Worm (Caenorhabditis elegans) whole organism, young adult: Measurements from ENCODE around the gene lys-7.

Experiments
- K12H6.12 ChIP-seq: fragments of 200-800 bp; sonication (Bioruptor generic); optimal IDR thresholded peaks from 2 replicates; lab custom pipeline; 2018; ENCODE audit warnings: mild to moderate bottlenecking, missing genetic modification characterization, missing compliant biosample characterization
- nfyb-1 ChIP-seq: fragments of 200-800 bp; sonication (Bioruptor generic); IDR thresholded peaks from 2 replicates; pipeline ENCODE4 v1.3.6; 2022; ENCODE audit warnings: missing genetic modification reagents, missing genetic modification characterization, missing compliant biosample characterization
- unc-130 ChIP-seq: sonication (generic microtip); optimal IDR thresholded peaks from 2 replicates; lab custom pipeline; 2016; ENCODE audit warnings: missing genetic modification reagents, missing genetic modification characterization, missing compliant biosample characterization
- ztf-26 ChIP-seq: sonication (generic microtip); optimal IDR thresholded peaks from 2 replicates; lab custom pipeline; 2017; ENCODE audit warnings: missing genetic modification characterization, missing compliant biosample characterization

DNA sequence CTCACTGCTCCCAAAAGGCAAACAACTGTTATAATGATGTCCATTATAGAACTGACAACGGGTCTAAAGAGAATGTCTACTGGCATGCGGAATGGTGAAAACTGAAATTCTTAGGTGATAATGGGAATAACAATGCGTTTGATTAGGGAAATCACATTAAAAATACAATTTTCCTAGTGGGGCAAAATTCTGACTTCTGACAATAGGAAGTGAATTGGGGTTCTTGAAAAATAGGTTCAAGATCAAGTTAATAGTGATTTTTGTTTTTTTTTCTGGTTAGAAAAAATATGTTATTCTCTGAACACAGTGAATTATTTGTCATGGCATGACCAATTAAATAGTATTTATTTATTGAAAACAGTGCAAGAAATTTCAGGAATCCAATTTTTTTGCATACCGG, 4.5 kb upstream of the lys-7 start, which contains the start of gene srbc-32:
- TF ChIP-seq unc-130 (GFP tag; lab: Kevin White, UChicago) (no peak), ztf-26 (no peak), nfyb-1 (GFP tag; lab: Robert Waterston, UW) (no peak), K12H6.12 (no peak)
